Worm (Caenorhabditis elegans): ENCODE results near the gene T10D4.6.

DNA sequence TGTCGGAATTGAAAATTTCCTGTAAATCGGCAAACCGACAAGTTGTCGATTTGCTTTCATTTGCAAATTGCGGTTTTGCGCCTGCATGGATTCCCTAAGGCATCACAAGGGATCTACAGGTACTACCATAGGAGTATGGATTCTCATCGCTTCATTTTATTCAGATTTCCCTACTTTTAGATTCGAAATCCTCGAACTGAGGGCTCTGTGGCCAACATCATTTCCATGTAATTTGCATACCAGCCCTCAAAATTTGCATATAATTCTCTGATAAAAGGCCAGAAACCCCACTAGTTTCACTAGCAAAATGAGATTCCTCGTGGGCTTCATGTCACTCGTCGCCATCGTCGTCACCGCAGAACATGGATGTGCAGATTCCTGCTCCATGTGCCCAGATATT, 6.8 kb upstream of the T10D4.6 start, which contains the start of gene Y25C1A.2:
- TF ChIP-seq lin-13 (GFP tag; optimal IDR thresholded peaks at IDR 0.05) (no peak), hlh-17 (GFP tag; optimal IDR thresholded peaks at IDR 0.05; ENCODE audit: borderline replicate concordance) (no peak), nhr-76 (tag; optimal IDR thresholded peaks at IDR 0.05) (no peak), aly-2 (tag; optimal IDR thresholded peaks at IDR 0.05) (no peak), irx-1 (tag; optimal IDR thresholded peaks at IDR 0.05) (no peak), vab-15 (tag; optimal IDR thresholded peaks at IDR 0.05) (no peak), lsy-2 (tag; optimal IDR thresholded peaks at IDR 0.05) (no peak)
